Worm (Caenorhabditis elegans): Measurements from ENCODE around the gene F17E9.5.

DNA sequence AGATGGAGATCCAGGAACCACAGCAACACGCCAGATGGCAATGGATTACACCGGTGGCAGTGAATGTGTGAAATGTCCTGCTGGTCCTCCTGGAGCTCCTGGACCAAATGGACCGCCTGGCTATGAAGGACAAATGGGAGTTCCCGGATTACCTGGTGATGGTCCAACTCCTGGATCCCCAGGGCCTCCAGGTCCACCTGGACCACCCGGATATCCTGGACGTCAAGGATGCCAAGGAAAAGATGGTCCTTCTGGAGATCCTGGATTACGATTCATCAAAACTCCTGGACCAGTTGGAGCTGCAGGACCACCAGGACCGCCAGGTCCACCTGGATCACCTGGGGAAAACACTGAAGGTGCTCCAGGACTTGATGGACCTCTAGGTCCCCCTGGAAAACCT is 11.7 kb downstream of the F17E9.5 start:
- TF ChIP-seq tbx-2 (tag; optimal IDR thresholded peaks at IDR 0.05) (no peak), aha-1 (tag; optimal IDR thresholded peaks at IDR 0.05) (no peak), nhr-12 (tag; optimal IDR thresholded peaks at IDR 0.05) (no peak), irx-1 (tag; optimal IDR thresholded peaks at IDR 0.05) (no peak), ztf-11 (tag; optimal IDR thresholded peaks at IDR 0.05) (no peak), unc-86 (tag; optimal IDR thresholded peaks at IDR 0.05) (no peak), mdl-1 (tag; optimal IDR thresholded peaks at IDR 0.05) (no peak), skn-1 (tag; optimal IDR thresholded peaks at IDR 0.05) (no peak), elt-3 (tag; optimal IDR thresholded peaks at IDR 0.05) (no peak), unc-30 (tag; optimal IDR thresholded peaks at IDR 0.05) (no peak), ama-1 (optimal IDR thresholded peaks at IDR 0.05) (no peak)
